Worm (Caenorhabditis elegans) whole organism, young adult: Measurements from ENCODE around the gene F44A6.3.
A peak's percentile ranks its signal among the peaks of the same experiment; 100 is the strongest.

Experiments used
- B0035.1 ChIP-seq: sonication (generic microtip); optimal IDR thresholded peaks from 2 replicates; lab custom pipeline; 2016; ENCODE audit warnings: missing genetic modification characterization, mild to moderate bottlenecking, missing compliant biosample characterization, missing genotype, missing genetic modification reagents
- C17E4.6 ChIP-seq: fragments of 200-800 bp; sonication (Bioruptor generic); IDR thresholded peaks from 2 replicates; pipeline ENCODE4 v1.3.6; 2022; ENCODE audit warnings: missing genetic modification reagents, missing genetic modification characterization, missing compliant biosample characterization
- F10E7.11 ChIP-seq: sonication (generic microtip); optimal IDR thresholded peaks from 2 replicates; lab custom pipeline; 2017; ENCODE audit warnings: mild to moderate bottlenecking, missing genetic modification characterization, moderate library complexity, missing compliant biosample characterization
- F37B4.10 ChIP-seq: fragments of 200-800 bp; sonication (Bioruptor generic); IDR thresholded peaks from 2 replicates; pipeline ENCODE4 v1.3.6; 2022; ENCODE audit warnings: missing genetic modification characterization, missing compliant biosample characterization
- F39B2.1 ChIP-seq: fragments of 200-800 bp; sonication (Bioruptor generic); IDR thresholded peaks from 2 replicates; pipeline ENCODE4 v1.3.6; 2022; ENCODE audit warnings: missing genetic modification reagents, missing genetic modification characterization, missing compliant biosample characterization
- F57C9.4 ChIP-seq: sonication (generic microtip); optimal IDR thresholded peaks from 2 replicates; lab custom pipeline; 2017; ENCODE audit warnings: mild to moderate bottlenecking, missing genetic modification characterization, missing compliant biosample characterization
- K12H6.12 ChIP-seq: fragments of 200-800 bp; sonication (Bioruptor generic); optimal IDR thresholded peaks from 2 replicates; lab custom pipeline; 2018; ENCODE audit warnings: mild to moderate bottlenecking, missing genetic modification characterization, missing compliant biosample characterization
- T26A5.8 ChIP-seq: sonication (generic microtip); optimal IDR thresholded peaks from 2 replicates; lab custom pipeline; 2016; ENCODE audit warnings: missing genetic modification characterization, missing compliant biosample characterization
- Y95B8A.8 ChIP-seq: fragments of 200-800 bp; sonication (Bioruptor generic); IDR thresholded peaks from 2 replicates; pipeline ENCODE4 v1.3.6; 2022; ENCODE audit warnings: missing genetic modification reagents, missing genetic modification characterization, missing compliant biosample characterization
- ZK185.1 ChIP-seq: sonication (generic microtip); optimal IDR thresholded peaks from 2 replicates; lab custom pipeline; 2016; ENCODE audit warnings: mild to moderate bottlenecking, missing genetic modification characterization, missing compliant biosample characterization; ENCODE audit not compliant: poor library complexity, severe bottlenecking
- aptf-3 ChIP-seq: fragments of 200-800 bp; sonication (Bioruptor generic); IDR thresholded peaks from 2 replicates; pipeline ENCODE4 v1.3.6; 2022; ENCODE audit warnings: missing genetic modification characterization, missing compliant biosample characterization
- attf-6 ChIP-seq: fragments of 200-800 bp; sonication (Bioruptor generic); IDR thresholded peaks from 2 replicates; pipeline ENCODE4 v1.3.6; 2022; ENCODE audit warnings: missing genetic modification reagents, missing genetic modification characterization, missing compliant biosample characterization
- bed-1 ChIP-seq: fragments of 200-800 bp; sonication (Bioruptor generic); IDR thresholded peaks from 2 replicates; pipeline ENCODE4 v1.3.6; 2022; ENCODE audit warnings: missing genetic modification reagents, missing genetic modification characterization, missing compliant biosample characterization
- ceh-58 ChIP-seq: fragments of 200-800 bp; sonication (Bioruptor generic); IDR thresholded peaks from 2 replicates; pipeline ENCODE4 v1.3.6; 2022; ENCODE audit warnings: missing genetic modification characterization, missing compliant biosample characterization
- chd-7 ChIP-seq: sonication (generic microtip); optimal IDR thresholded peaks from 2 replicates; lab custom pipeline; 2016; ENCODE audit warnings: mild to moderate bottlenecking, missing genetic modification characterization, moderate library complexity, missing compliant biosample characterization
- dpff-1 ChIP-seq: sonication (generic microtip); optimal IDR thresholded peaks from 2 replicates; lab custom pipeline; 2017; ENCODE audit warnings: mild to moderate bottlenecking, missing genetic modification characterization, missing compliant biosample characterization
- efl-1 ChIP-seq: fragments of 150-350 bp; optimal IDR thresholded peaks from 2 replicates; lab custom pipeline; 2014; ENCODE audit warnings: missing biosample characterization, missing genetic modification reagents, missing genetic modification characterization
- egl-44 ChIP-seq: fragments of 200-800 bp; sonication (Bioruptor generic); IDR thresholded peaks from 2 replicates; pipeline ENCODE4 v1.3.6; 2022; ENCODE audit warnings: missing genetic modification reagents, missing genetic modification characterization, missing compliant biosample characterization
- ekl-4 ChIP-seq: fragments of 200-800 bp; sonication (Bioruptor generic); IDR thresholded peaks from 2 replicates; pipeline ENCODE4 v1.3.6; 2022; ENCODE audit warnings: missing genetic modification reagents, missing genetic modification characterization, missing compliant biosample characterization
- hmg-20 ChIP-seq: fragments of 200-800 bp; sonication (Bioruptor generic); IDR thresholded peaks from 2 replicates; pipeline ENCODE4 v1.3.6; 2022; ENCODE audit warnings: missing genetic modification reagents, missing genetic modification characterization, missing compliant biosample characterization
- hrde-1 ChIP-seq: sonication (generic microtip); optimal IDR thresholded peaks from 2 replicates; lab custom pipeline; 2016; ENCODE audit warnings: missing genetic modification characterization, mild to moderate bottlenecking, missing compliant biosample characterization, moderate library complexity, missing genotype, missing genetic modification reagents, borderline replicate concordance
- lin-35 ChIP-seq, 3 experiments: fragments of 150-350 bp in 2 of 3; sonication (generic microtip) in 1 of 3; optimal IDR thresholded peaks; 2 replicates each; lab custom pipeline; 2014 to 2018; ENCODE audit warnings: missing biosample characterization in 3 of 3, missing genetic modification characterization in 3 of 3, missing genetic modification reagents in 3 of 3
- madf-10 ChIP-seq: sonication (generic microtip); optimal IDR thresholded peaks from 2 replicates; lab custom pipeline; 2016; ENCODE audit warnings: mild to moderate bottlenecking, missing genetic modification characterization, missing compliant biosample characterization
- madf-6 ChIP-seq: fragments of 200-800 bp; sonication (Bioruptor generic); IDR thresholded peaks from 2 replicates; pipeline ENCODE4 v1.3.6; 2022; ENCODE audit warnings: missing genetic modification reagents, missing genetic modification characterization, missing compliant biosample characterization
- mes-4 ChIP-seq: sonication (generic microtip); optimal IDR thresholded peaks from 2 replicates; lab custom pipeline; 2016; ENCODE audit warnings: missing genotype, missing genetic modification characterization, missing compliant biosample characterization
- mxl-1 ChIP-seq: sonication (generic microtip); optimal IDR thresholded peaks from 2 replicates; lab custom pipeline; 2016; ENCODE audit warnings: missing genetic modification characterization, missing compliant biosample characterization
- nhr-80 ChIP-seq: sonication (generic microtip); optimal IDR thresholded peaks from 2 replicates; lab custom pipeline; 2016; ENCODE audit warnings: missing genetic modification characterization, missing compliant biosample characterization
- rcor-1 ChIP-seq: fragments of 200-800 bp; sonication (Bioruptor generic); IDR thresholded peaks from 2 replicates; pipeline ENCODE4 v1.3.6; 2022; ENCODE audit warnings: missing genetic modification reagents, missing genetic modification characterization, missing compliant biosample characterization
- rec-8 ChIP-seq, 2 experiments: sonication (generic microtip); optimal IDR thresholded peaks; 2 replicates each; lab custom pipeline; 2016; ENCODE audit warnings: mild to moderate bottlenecking in 2 of 2, missing genetic modification characterization in 2 of 2, missing genetic modification reagents in 2 of 2, missing genotype in 2 of 2, missing biosample characterization in 1 of 2, missing compliant biosample characterization in 1 of 2, moderate library complexity in 1 of 2
- snpc-1.3 ChIP-seq: sonication (generic microtip); optimal IDR thresholded peaks from 2 replicates; lab custom pipeline; 2017; ENCODE audit warnings: missing genetic modification characterization, mild to moderate bottlenecking, missing compliant biosample characterization, antibody characterized with exemption, moderate library complexity, missing genotype, missing genetic modification reagents; ENCODE audit not compliant: insufficient read depth
- snpc-3.4 ChIP-seq: sonication (generic microtip); optimal IDR thresholded peaks from 2 replicates; lab custom pipeline; 2017; ENCODE audit warnings: missing genetic modification characterization, mild to moderate bottlenecking, missing compliant biosample characterization, antibody characterized with exemption, moderate library complexity, missing genotype, missing genetic modification reagents
- tbp1 ChIP-seq: fragments of 200-800 bp; sonication (Bioruptor generic); optimal IDR thresholded peaks from 2 replicates; lab custom pipeline; 2018; ENCODE audit warnings: mild to moderate bottlenecking, missing genetic modification characterization, missing compliant biosample characterization
- unc-130 ChIP-seq: sonication (generic microtip); optimal IDR thresholded peaks from 2 replicates; lab custom pipeline; 2016; ENCODE audit warnings: missing genetic modification reagents, missing genetic modification characterization, missing compliant biosample characterization
- xnd-1 ChIP-seq: sonication (generic microtip); optimal IDR thresholded peaks from 2 replicates; lab custom pipeline; 2016; ENCODE audit warnings: missing genotype, missing genetic modification reagents, missing genetic modification characterization, missing compliant biosample characterization
- ztf-3 ChIP-seq: fragments of 200-800 bp; sonication (Bioruptor generic); optimal IDR thresholded peaks from 2 replicates; lab custom pipeline; 2018; ENCODE audit warnings: mild to moderate bottlenecking, missing genetic modification characterization, missing compliant biosample characterization
- ztf-6 ChIP-seq: fragments of 200-800 bp; sonication (Bioruptor generic); IDR thresholded peaks from 2 replicates; pipeline ENCODE4 v1.3.6; 2022; ENCODE audit warnings: missing genetic modification reagents, missing genetic modification characterization, missing compliant biosample characterization

F44A6.3 gene

DNA sequence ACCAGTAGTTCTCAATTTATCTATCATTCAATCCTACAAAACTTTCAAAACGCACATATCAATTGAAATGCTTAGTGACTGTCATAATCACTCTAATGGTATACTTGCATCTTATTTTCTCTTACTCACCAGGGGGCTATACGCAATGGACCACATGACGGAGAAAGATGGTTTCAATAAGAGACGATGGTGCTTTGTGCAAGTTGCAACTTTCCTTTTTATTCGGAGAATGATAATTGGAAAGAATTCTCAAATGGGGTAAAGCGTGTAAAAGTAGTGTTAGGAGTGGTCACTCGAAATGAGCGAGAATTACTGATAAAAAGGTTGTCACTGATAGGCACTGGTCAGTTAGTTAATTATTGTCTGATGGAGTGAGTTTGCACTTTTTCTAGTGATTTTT lies 4.1 kb upstream of the F44A6.3 start (continued):
- TF ChIP-seq ZK185.1 (no peak), madf-6 (GFP tag; lab: Robert Waterston, UW) (no peak), K12H6.12 (no peak), egl-44 (GFP tag; lab: Robert Waterston, UW) (no peak), C17E4.6 (no peak), Y95B8A.8 (no peak), F37B4.10 (GFP tag; lab: Robert Waterston, UW) (no peak)

DNA sequence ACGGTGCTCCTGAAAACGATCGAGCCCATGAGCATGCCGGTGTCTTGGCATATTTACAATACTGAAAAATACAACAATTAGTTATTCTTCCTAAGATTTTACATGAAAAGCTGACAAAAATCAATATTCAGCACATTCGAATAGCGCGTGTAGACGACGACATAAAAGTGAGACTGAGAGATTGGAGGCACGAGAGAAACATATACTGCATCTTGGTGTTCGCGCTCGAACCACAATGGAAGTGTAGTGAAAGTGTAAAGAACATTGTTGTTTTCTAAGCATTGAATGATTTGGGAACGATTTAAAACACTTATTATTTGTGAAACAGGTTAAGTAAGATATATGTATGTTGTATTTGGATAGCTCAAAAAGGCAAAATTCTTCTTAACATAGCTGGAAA lies 2.9 kb downstream of the F44A6.3 start, which contains the start of gene F44A6.4:
TSS of gene F44A6.4 (minus strand) at position 67 of the 400 bp plus-strand sequence.
- no peak for TF ChIP-seq tbp1
- TF ChIP-seq ekl-4 (GFP tag; lab: Robert Waterston, UW): no peak
- TF ChIP-seq snpc-3.4 (tag; lab: Kevin White, UChicago): no peak
- TF ChIP-seq B0035.1 (tag; lab: Kevin White, UChicago): no peak
- TF ChIP-seq efl-1 (GFP tag; lab: Kevin White, UChicago): no peak
- no peak for TF ChIP-seq xnd-1
- no peak for TF ChIP-seq hrde-1 (tag; lab: Kevin White, UChicago)
- no peak for TF ChIP-seq chd-7 (tag; lab: Kevin White, UChicago)
- TF ChIP-seq Y95B8A.8: no peak
- TF ChIP-seq mxl-1 (tag; lab: Kevin White, UChicago): no peak
- no peak for TF ChIP-seq F39B2.1 (GFP tag; lab: Robert Waterston, UW)
- TF ChIP-seq snpc-1.3 (tag; lab: Kevin White, UChicago): no peak
- no peak for TF ChIP-seq rcor-1

DNA sequence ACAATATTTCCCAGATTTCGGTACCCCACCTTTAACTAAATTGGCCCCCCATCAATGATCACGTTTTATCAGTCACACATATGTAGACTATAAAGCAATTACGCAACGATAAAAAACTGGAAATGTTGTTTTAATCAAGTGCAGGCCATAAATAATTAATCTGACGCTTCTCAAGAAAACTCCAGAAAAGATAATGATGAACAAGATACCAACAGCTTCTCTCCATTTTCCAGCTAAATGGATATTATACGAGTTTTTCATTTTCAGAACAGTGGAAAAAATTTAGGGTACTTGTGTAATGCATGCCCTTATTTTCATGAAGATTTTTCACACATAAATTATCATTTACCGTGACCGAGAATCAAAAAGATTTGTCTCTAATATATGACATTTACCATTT lies 3.8 kb downstream of the F44A6.3 start:
- no peak for TF ChIP-seq hmg-20 (GFP tag; lab: Robert Waterston, UW)
- peak; percentile 36 for TF ChIP-seq nhr-80 (tag; lab: Kevin White, UChicago)
- no peak for TF ChIP-seq unc-130 (GFP tag; lab: Kevin White, UChicago)
- TF ChIP-seq, all 124 proteins: peak for 1

DNA sequence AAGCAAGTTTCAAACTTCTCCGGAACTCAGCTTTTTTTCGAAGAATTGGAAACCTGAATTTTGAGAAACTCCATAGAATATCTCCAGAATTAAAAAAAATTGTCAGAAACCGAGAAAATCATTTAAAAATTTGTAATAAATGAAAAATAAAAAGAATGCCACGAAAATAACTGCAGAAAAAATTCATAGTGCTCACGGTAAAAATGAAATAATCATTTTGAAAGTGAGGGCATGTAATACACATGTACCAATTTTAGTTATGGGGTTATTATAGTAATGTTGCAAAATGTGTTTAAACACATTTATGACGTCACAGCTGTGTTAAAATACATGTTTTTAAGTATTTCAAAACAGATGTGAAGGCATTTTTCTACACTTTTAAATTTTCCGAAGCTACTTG lies 4.3 kb downstream of the F44A6.3 start:
- TF ChIP-seq T26A5.8 (tag; lab: Kevin White, UChicago): no peak
- TF ChIP-seq madf-10 (tag; lab: Kevin White, UChicago): no peak
- TF ChIP-seq aptf-3 (GFP tag; lab: Robert Waterston, UW): no peak
- no peak for TF ChIP-seq bed-1
- no peak for TF ChIP-seq F57C9.4 (tag; lab: Kevin White, UChicago)
- no peak for TF ChIP-seq attf-6 (GFP tag; lab: Robert Waterston, UW)
- TF ChIP-seq egl-44 (GFP tag; lab: Robert Waterston, UW): no peak
- no peak for TF ChIP-seq mes-4 (tag; lab: Kevin White, UChicago)
- TF ChIP-seq efl-1 (GFP tag; lab: Kevin White, UChicago): no peak
- TF ChIP-seq rec-8 (tag; optimal IDR thresholded peaks at IDR 0.05; lab: Kevin White, UChicago): no peak
- no peak for TF ChIP-seq ztf-3
- TF ChIP-seq lin-35 (GFP tag; optimal IDR thresholded peaks at IDR 0.05; lab: Kevin White, UChicago): no peak
- TF ChIP-seq F37B4.10 (GFP tag; lab: Robert Waterston, UW): no peak
- no peak for TF ChIP-seq ceh-58 (GFP tag; lab: Robert Waterston, UW)
- TF ChIP-seq K12H6.12: no peak
- no peak for TF ChIP-seq ztf-6
- TF ChIP-seq F10E7.11 (tag; lab: Kevin White, UChicago): no peak
- TF ChIP-seq dpff-1 (tag; lab: Kevin White, UChicago): no peak
